Worm (Caenorhabditis elegans): ENCODE data around the gene ZK1058.3.

DNA sequence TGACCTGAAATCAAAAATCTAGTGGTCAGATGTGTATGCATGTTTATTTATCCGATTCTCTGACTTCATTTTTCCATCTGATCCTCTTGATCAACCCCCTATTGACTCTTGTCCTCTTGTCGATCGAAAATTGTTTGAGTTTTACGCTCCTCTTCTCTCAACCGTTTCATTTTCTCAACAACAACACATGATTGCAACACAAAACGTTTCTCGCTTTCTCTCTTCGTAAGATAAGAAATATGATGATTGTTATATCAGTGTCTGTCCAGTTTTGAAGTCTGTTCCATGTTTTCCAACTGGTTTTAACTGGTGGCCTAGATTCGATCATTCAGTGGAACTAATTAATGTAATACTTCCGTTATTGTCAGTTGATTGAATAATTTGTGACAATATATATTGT, 33.4 kb downstream of the ZK1058.3 start:
- peak; percentile 46 for TF ChIP-seq aha-1 (tag)
- no peak for TF ChIP-seq nhr-10 (tag; optimal IDR thresholded peaks at IDR 0.05)
- TF ChIP-seq zfp-3 (GFP tag; conservative IDR thresholded peaks at IDR 0.05): no peak
- no peak for TF ChIP-seq nhr-237 (tag; optimal IDR thresholded peaks at IDR 0.05)

Data from whole organism, L4 larva.